Worm (Caenorhabditis elegans) whole organism, L2 larva: Measurements from ENCODE around the gene slc-9B.1.

Experiments used
- C34F6.9 ChIP-seq: fragments of 150-350 bp; optimal IDR thresholded peaks from 2 replicates; lab custom pipeline; 2014; ENCODE audit warnings: missing biosample characterization, missing genetic modification characterization
- F13H6.1 ChIP-seq: sonication (generic microtip); optimal IDR thresholded peaks from 2 replicates; lab custom pipeline; 2016; ENCODE audit warnings: missing genetic modification characterization, missing compliant biosample characterization
- ZK546.5 ChIP-seq: sonication (generic microtip); optimal IDR thresholded peaks from 2 replicates; lab custom pipeline; 2017; ENCODE audit warnings: missing biosample characterization, missing genetic modification characterization
- alr-1 ChIP-seq: fragments of 150-350 bp; optimal IDR thresholded peaks from 2 replicates; lab custom pipeline; 2014; ENCODE audit warnings: missing biosample characterization, missing genetic modification characterization
- blmp-1 ChIP-seq: sonication (generic microtip); optimal IDR thresholded peaks from 2 replicates; lab custom pipeline; 2017; ENCODE audit warnings: missing genetic modification characterization, mild to moderate bottlenecking, missing compliant biosample characterization, antibody characterized with exemption, moderate library complexity; ENCODE audit not compliant: insufficient read depth
- ceh-16 ChIP-seq: fragments of 150-350 bp; optimal IDR thresholded peaks from 2 replicates; lab custom pipeline; 2014; ENCODE audit warnings: missing biosample characterization, missing genetic modification characterization
- crh-2 ChIP-seq: sonication (generic microtip); optimal IDR thresholded peaks from 2 replicates; lab custom pipeline; 2017; ENCODE audit warnings: missing biosample characterization, missing genetic modification characterization
- dmd-4 ChIP-seq: sonication (generic microtip); optimal IDR thresholded peaks from 2 replicates; lab custom pipeline; 2017; ENCODE audit warnings: missing biosample characterization, missing genetic modification characterization
- egl-27 ChIP-seq: sonication (generic microtip); optimal IDR thresholded peaks from 3 replicates; lab custom pipeline; 2017; ENCODE audit warnings: missing biosample characterization, missing genetic modification reagents, missing genetic modification characterization
- elt-3 ChIP-seq: sonication (generic microtip); optimal IDR thresholded peaks from 2 replicates; lab custom pipeline; 2017; ENCODE audit warnings: missing biosample characterization, missing genetic modification characterization
- fos-1 ChIP-seq: fragments of 150-350 bp; optimal IDR thresholded peaks from 2 replicates; lab custom pipeline; 2014; ENCODE audit warnings: missing biosample characterization, missing genetic modification characterization
- lin-11 ChIP-seq: fragments of 150-350 bp; sonication (generic microtip); optimal IDR thresholded peaks from 2 replicates; lab custom pipeline; 2014; ENCODE audit warnings: missing biosample characterization, missing genetic modification characterization, inconsistent platforms, mixed read lengths
- lin-13 ChIP-seq: fragments of 150-350 bp; optimal IDR thresholded peaks from 2 replicates; lab custom pipeline; 2014; ENCODE audit warnings: missing biosample characterization, missing genetic modification reagents, missing genetic modification characterization
- lin-39 ChIP-seq: fragments of 150-350 bp; optimal IDR thresholded peaks from 2 replicates; lab custom pipeline; 2014; ENCODE audit warnings: missing biosample characterization, missing genetic modification reagents, missing genetic modification characterization
- lsy-2 ChIP-seq, 2 experiments: fragments of 150-350 bp in 1 of 2; sonication (generic microtip) in 1 of 2; optimal IDR thresholded peaks; 2 replicates each; lab custom pipeline; 2014 to 2017; ENCODE audit warnings: missing biosample characterization in 2 of 2, missing genetic modification characterization in 2 of 2
- mab-5 ChIP-seq: fragments of 150-350 bp; optimal IDR thresholded peaks from 2 replicates; lab custom pipeline; 2014; ENCODE audit warnings: missing biosample characterization, missing genetic modification characterization
- mdl-1 ChIP-seq, 2 experiments: fragments of 150-350 bp in 1 of 2; sonication (generic microtip) in 1 of 2; optimal IDR thresholded peaks; 2 replicates each; lab custom pipeline; 2017; ENCODE audit warnings: missing biosample characterization in 2 of 2, missing genetic modification characterization in 2 of 2
- nhr-10 ChIP-seq: sonication (generic microtip); optimal IDR thresholded peaks from 2 replicates; lab custom pipeline; 2017; ENCODE audit warnings: missing biosample characterization, missing genetic modification characterization
- nhr-21 ChIP-seq: fragments of 150-350 bp; optimal IDR thresholded peaks from 2 replicates; lab custom pipeline; 2014; ENCODE audit warnings: missing biosample characterization, missing genetic modification characterization
- nhr-23 ChIP-seq: fragments of 150-350 bp; optimal IDR thresholded peaks from 2 replicates; lab custom pipeline; 2014; ENCODE audit warnings: missing biosample characterization, missing genetic modification reagents, missing genetic modification characterization
- nhr-25 ChIP-seq: fragments of 150-350 bp; sonication (generic microtip); optimal IDR thresholded peaks from 3 replicates; lab custom pipeline; 2014; ENCODE audit warnings: missing biosample characterization, missing genetic modification characterization
- nhr-6 ChIP-seq: fragments of 150-350 bp; optimal IDR thresholded peaks from 2 replicates; lab custom pipeline; 2014; ENCODE audit warnings: missing biosample characterization, missing genetic modification characterization
- nhr-77 ChIP-seq: fragments of 150-350 bp; optimal IDR thresholded peaks from 2 replicates; lab custom pipeline; 2014; ENCODE audit warnings: missing biosample characterization, missing genetic modification characterization
- peb-1 ChIP-seq: fragments of 150-350 bp; optimal IDR thresholded peaks from 2 replicates; lab custom pipeline; 2014; ENCODE audit warnings: missing biosample characterization, missing genetic modification characterization
- sem-4 ChIP-seq: fragments of 150-350 bp; optimal IDR thresholded peaks from 2 replicates; lab custom pipeline; 2014; ENCODE audit warnings: missing biosample characterization, missing genetic modification reagents, missing genetic modification characterization
- skn-1 ChIP-seq: sonication (generic microtip); optimal IDR thresholded peaks from 2 replicates; lab custom pipeline; 2017; ENCODE audit warnings: missing biosample characterization, missing genetic modification characterization
- sma-3 ChIP-seq: sonication (generic microtip); optimal IDR thresholded peaks from 2 replicates; lab custom pipeline; 2016; ENCODE audit warnings: missing genetic modification reagents, missing genetic modification characterization, missing compliant biosample characterization
- sma-9 ChIP-seq, 2 experiments: fragments of 150-350 bp in 1 of 2; sonication (generic microtip) in 1 of 2; optimal IDR thresholded peaks; 2 replicates each; lab custom pipeline; 2014 to 2016; ENCODE audit warnings: missing genetic modification characterization in 2 of 2, mild to moderate bottlenecking in 1 of 2, missing biosample characterization in 1 of 2, missing compliant biosample characterization in 1 of 2, missing genetic modification reagents in 1 of 2, moderate library complexity in 1 of 2
- snpc-4 ChIP-seq: fragments of 150-350 bp; optimal IDR thresholded peaks from 2 replicates; lab custom pipeline; 2014; ENCODE audit warnings: missing biosample characterization, missing genetic modification characterization
- zag-1 ChIP-seq: fragments of 150-350 bp; optimal IDR thresholded peaks from 2 replicates; lab custom pipeline; 2014; ENCODE audit warnings: missing biosample characterization, missing genetic modification characterization
- ztf-11 ChIP-seq: sonication (generic microtip); optimal IDR thresholded peaks from 2 replicates; lab custom pipeline; 2017; ENCODE audit warnings: missing biosample characterization, missing genetic modification characterization

slc-9B.1 gene

DNA sequence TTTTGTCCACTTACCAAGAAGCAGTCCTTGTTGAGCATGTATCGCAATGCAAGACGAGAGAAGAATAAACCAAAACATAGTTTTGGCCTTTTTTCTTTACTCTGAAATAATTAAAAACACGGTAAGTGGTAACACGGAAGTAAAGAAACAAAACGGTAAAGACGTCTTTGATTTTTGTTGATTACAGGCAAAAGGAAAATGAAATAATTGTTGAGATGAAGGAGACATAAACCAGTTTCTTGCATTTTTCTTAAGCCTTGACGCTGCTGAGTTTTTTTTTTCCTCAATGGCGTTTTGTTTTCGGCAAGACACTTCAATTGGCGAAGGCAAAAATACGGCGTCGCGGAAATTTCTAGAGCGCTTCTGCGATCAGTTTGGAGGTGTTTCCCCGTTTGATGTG lies 42.6 kb upstream of the slc-9B.1 start, which contains the start of gene zipt-13:
Gene zipt-13 (minus strand): TSS at position 101 of the 400 bp plus-strand sequence.
- peak; percentile 27 for TF ChIP-seq sem-4 (tag; lab: Kevin White, UChicago)
- TF ChIP-seq dmd-4 (tag; lab: Kevin White, UChicago), result no peak
- TF ChIP-seq nhr-25 (tag; lab: Kevin White, UChicago), result peak; percentile 24
- TF ChIP-seq sma-9 (GFP tag; optimal IDR thresholded peaks at IDR 0.05; lab: Kevin White, UChicago), result no peak
- no peak for TF ChIP-seq sma-9 (tag; optimal IDR thresholded peaks at IDR 0.05; lab: Kevin White, UChicago)
- no peak for TF ChIP-seq snpc-4 (tag; lab: Kevin White, UChicago)
- TF ChIP-seq ZK546.5 (tag; lab: Kevin White, UChicago), result no peak
- no peak for TF ChIP-seq blmp-1 (tag; lab: Kevin White, UChicago)
- no peak for TF ChIP-seq nhr-77
- TF ChIP-seq mab-5 (tag; lab: Kevin White, UChicago), result no peak
- TF ChIP-seq egl-27 (tag; lab: Kevin White, UChicago), result no peak
- TF ChIP-seq ztf-11 (tag; lab: Kevin White, UChicago), result no peak
- TF ChIP-seq, all 48 proteins: peak for 2

ce11 chrX:10238146-10238749 lies 41.2 kb upstream of the slc-9B.1 start:
- peak; percentile 80 for TF ChIP-seq nhr-25 (tag; lab: Kevin White, UChicago)
- TF ChIP-seq egl-27 (tag; lab: Kevin White, UChicago), result no peak
- TF ChIP-seq nhr-21 (tag; lab: Kevin White, UChicago), result peak; percentile 48
- TF ChIP-seq C34F6.9 (tag; lab: Kevin White, UChicago), result peak; percentile 44
- no peak for TF ChIP-seq lin-39 (tag; lab: Kevin White, UChicago)
- no peak for TF ChIP-seq elt-3
- TF ChIP-seq blmp-1 (tag; lab: Kevin White, UChicago), result peak; percentile 42
- TF ChIP-seq ceh-16 (tag; lab: Kevin White, UChicago), result no peak
- no peak for TF ChIP-seq nhr-10 (tag; lab: Kevin White, UChicago)
- no peak for TF ChIP-seq alr-1
- TF ChIP-seq lsy-2 (tag; optimal IDR thresholded peaks at IDR 0.05; lab: Kevin White, UChicago), result peak in 1 of 2 experiments; percentile 53
- TF ChIP-seq sma-3 (GFP tag; lab: Kevin White, UChicago), result peak; percentile 19
- peak; percentile 6 for TF ChIP-seq fos-1
- peak; percentile 48 for TF ChIP-seq crh-2 (tag; lab: Kevin White, UChicago)
- TF ChIP-seq F13H6.1 (tag; lab: Kevin White, UChicago), result peak; percentile 68
- peak; percentile 35 for TF ChIP-seq sem-4 (tag; lab: Kevin White, UChicago)
- peak; percentile 68 for TF ChIP-seq sma-9 (GFP tag; optimal IDR thresholded peaks at IDR 0.05; lab: Kevin White, UChicago)
- TF ChIP-seq sma-9 (tag; optimal IDR thresholded peaks at IDR 0.05; lab: Kevin White, UChicago), result no peak
- no peak for TF ChIP-seq nhr-6 (tag; lab: Kevin White, UChicago)
- TF ChIP-seq mdl-1 (tag; optimal IDR thresholded peaks at IDR 0.05; lab: Kevin White, UChicago), result no peak
- no peak for TF ChIP-seq peb-1 (tag; lab: Kevin White, UChicago)

- no peak for TF ChIP-seq lin-11
- TF ChIP-seq, all 48 proteins: peak for 0
Measured at ce11 chrX:10240939-10241338, 38.5 kb upstream of the slc-9B.1 start, which contains the start of gene str-74. Gene str-74 (minus strand): TSS chrX:10241039.

DNA sequence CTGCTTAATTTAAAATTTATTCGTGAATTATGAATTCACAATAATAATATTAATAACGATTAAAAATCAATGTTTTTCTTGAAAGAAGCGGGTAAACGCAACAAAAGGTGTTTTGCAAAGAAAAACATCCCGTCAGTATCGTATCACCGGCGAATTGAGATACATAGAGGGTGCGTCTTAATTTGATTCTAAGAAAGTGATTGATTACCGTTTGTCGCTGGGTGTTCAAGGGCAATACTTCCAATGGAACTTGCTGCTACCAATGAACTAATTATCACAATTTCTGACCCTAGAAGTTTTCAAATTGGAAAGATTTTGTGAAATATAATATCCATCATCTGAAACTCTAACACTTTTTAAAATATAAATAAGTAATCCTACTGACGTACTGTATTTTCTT lies 33.8 kb upstream of the slc-9B.1 start:
- no peak for TF ChIP-seq skn-1 (tag; lab: Kevin White, UChicago)
- TF ChIP-seq nhr-23 (tag; lab: Kevin White, UChicago), result no peak
- peak; percentile 93 for TF ChIP-seq ceh-16 (tag; lab: Kevin White, UChicago)
- TF ChIP-seq blmp-1 (tag; lab: Kevin White, UChicago), result peak; percentile 72
- TF ChIP-seq lin-11, result no peak
- no peak for TF ChIP-seq lsy-2 (tag; optimal IDR thresholded peaks at IDR 0.05; lab: Kevin White, UChicago)
- TF ChIP-seq sma-9 (GFP tag; optimal IDR thresholded peaks at IDR 0.05; lab: Kevin White, UChicago), result peak; percentile 27
- TF ChIP-seq sma-9 (tag; optimal IDR thresholded peaks at IDR 0.05; lab: Kevin White, UChicago), result no peak

DNA sequence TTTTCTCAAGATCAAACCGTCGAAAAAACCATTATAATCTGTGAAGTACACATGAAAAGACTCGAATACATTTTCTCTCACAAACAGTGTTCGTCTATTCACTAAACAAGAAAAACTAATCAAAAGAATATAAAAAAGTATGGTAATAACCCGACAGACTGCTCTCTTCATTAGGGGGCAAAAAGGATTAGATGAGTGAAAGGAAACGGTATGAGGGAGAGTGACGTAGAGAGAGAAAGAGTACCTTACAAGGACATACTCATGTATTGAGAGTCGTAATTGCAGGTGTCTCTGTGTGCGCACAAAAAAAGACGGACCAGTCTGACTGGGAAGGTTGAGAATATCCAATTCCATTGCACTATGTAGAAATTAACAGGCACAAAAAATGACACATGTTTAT lies 29.7 kb upstream of the slc-9B.1 start:
- TF ChIP-seq lsy-2 (tag; optimal IDR thresholded peaks at IDR 0.05; lab: Kevin White, UChicago) (no peak), zag-1 (tag; lab: Kevin White, UChicago) (no peak), lin-13 (GFP tag; lab: Kevin White, UChicago) (no peak), lin-39 (tag; lab: Kevin White, UChicago) (no peak), ceh-16 (tag; lab: Kevin White, UChicago) (no peak), dmd-4 (tag; lab: Kevin White, UChicago) (no peak), ztf-11 (tag; lab: Kevin White, UChicago) (no peak)
